Worm (Caenorhabditis elegans) whole organism, L1 larva: Measurements from ENCODE around the gene fil-2.

Source experiments
- C04F5.9 ChIP-seq: sonication (generic microtip); optimal IDR thresholded peaks from 2 replicates; lab custom pipeline; 2016; ENCODE audit warnings: missing genetic modification characterization, missing compliant biosample characterization
- C16A3.4 ChIP-seq: fragments of 150-350 bp; optimal IDR thresholded peaks from 2 replicates; lab custom pipeline; 2014; ENCODE audit warnings: missing biosample characterization, missing genetic modification characterization
- F16B12.6 ChIP-seq: fragments of 150-350 bp; optimal IDR thresholded peaks from 2 replicates; lab custom pipeline; 2014; ENCODE audit warnings: missing biosample characterization, missing genetic modification characterization
- Y116A8C.19 ChIP-seq: sonication (generic microtip); optimal IDR thresholded peaks from 2 replicates; lab custom pipeline; 2016; ENCODE audit warnings: missing compliant biosample characterization, missing genetic modification characterization, borderline replicate concordance
- aly-2 ChIP-seq: fragments of 150-350 bp; optimal IDR thresholded peaks from 2 replicates; lab custom pipeline; 2014; ENCODE audit warnings: missing biosample characterization, missing genetic modification characterization
- ama-1 ChIP-seq: fragments of 150-350 bp; optimal IDR thresholded peaks from 2 replicates; lab custom pipeline; 2014
- ceh-8 ChIP-seq: fragments of 200-800 bp; sonication (Bioruptor generic); optimal IDR thresholded peaks from 2 replicates; lab custom pipeline; 2018; ENCODE audit warnings: mild to moderate bottlenecking, missing genetic modification characterization, moderate library complexity, missing compliant biosample characterization
- ceh-82 ChIP-seq, 3 experiments: fragments of 150-350 bp in 1 of 3; sonication (generic microtip) in 2 of 3; optimal IDR thresholded peaks; 2 replicates each; lab custom pipeline; 2014 to 2017; ENCODE audit warnings: missing biosample characterization in 3 of 3, missing genetic modification characterization in 3 of 3
- dsc-1 ChIP-seq: sonication (generic microtip); optimal IDR thresholded peaks from 2 replicates; lab custom pipeline; 2016; ENCODE audit warnings: mild to moderate bottlenecking, missing genetic modification characterization, missing compliant biosample characterization
- efl-1 ChIP-seq, 4 experiments: fragments of 150-350 bp; optimal IDR thresholded peaks in 3 of 4; peaks in 1 of 4; 1 replicate in 1 of 4; 2 replicates in 3 of 4; lab custom pipeline; 2014; ENCODE audit warnings: missing biosample characterization in 2 of 4, missing genetic modification characterization in 2 of 4, missing genetic modification reagents in 2 of 4
- egl-27 ChIP-seq, 2 experiments: fragments of 150-350 bp in 1 of 2; sonication (generic microtip); optimal IDR thresholded peaks; 3 replicates each; lab custom pipeline; 2017 to 2018; ENCODE audit warnings: missing biosample characterization in 2 of 2, missing genetic modification characterization in 2 of 2, missing genetic modification reagents in 2 of 2
- fkh-10 ChIP-seq: sonication (generic microtip); optimal IDR thresholded peaks from 2 replicates; lab custom pipeline; 2017; ENCODE audit warnings: missing biosample characterization, missing genetic modification reagents, missing genetic modification characterization
- fkh-4 ChIP-seq: sonication (generic microtip); optimal IDR thresholded peaks from 2 replicates; lab custom pipeline; 2016; ENCODE audit warnings: missing compliant biosample characterization, missing genetic modification characterization, borderline replicate concordance
- fkh-8 ChIP-seq: sonication (generic microtip); optimal IDR thresholded peaks from 2 replicates; lab custom pipeline; 2016; ENCODE audit warnings: mild to moderate bottlenecking, missing genetic modification characterization, missing compliant biosample characterization
- grh-1 ChIP-seq: fragments of 200-800 bp; sonication (Bioruptor generic); IDR thresholded peaks from 2 replicates; pipeline ENCODE4 v1.3.6; 2022; ENCODE audit warnings: missing genetic modification reagents, missing genetic modification characterization, missing compliant biosample characterization
- hlh-17 ChIP-seq: fragments of 200-800 bp; sonication (Bioruptor generic); optimal IDR thresholded peaks from 2 replicates; lab custom pipeline; 2018; ENCODE audit warnings: missing genetic modification characterization, mild to moderate bottlenecking, missing compliant biosample characterization, moderate library complexity, borderline replicate concordance
- hlh-4 ChIP-seq: sonication (generic microtip); optimal IDR thresholded peaks from 2 replicates; lab custom pipeline; 2016; ENCODE audit warnings: mild to moderate bottlenecking, missing genetic modification characterization, missing compliant biosample characterization
- hpl-2 ChIP-seq: fragments of 150-350 bp; optimal IDR thresholded peaks from 2 replicates; lab custom pipeline; 2014; ENCODE audit warnings: missing biosample characterization, missing genetic modification reagents, missing genetic modification characterization
- irx-1 ChIP-seq: sonication (generic microtip); optimal IDR thresholded peaks from 2 replicates; lab custom pipeline; 2016; ENCODE audit warnings: missing genetic modification characterization, missing compliant biosample characterization
- lin-13 ChIP-seq: fragments of 150-350 bp; optimal IDR thresholded peaks from 2 replicates; lab custom pipeline; 2014; ENCODE audit warnings: missing biosample characterization, missing genetic modification reagents, missing genetic modification characterization
- lin-14 ChIP-seq: fragments of 200-800 bp; sonication (Bioruptor generic); optimal IDR thresholded peaks from 2 replicates; lab custom pipeline; 2018; ENCODE audit warnings: mild to moderate bottlenecking, missing genetic modification characterization, moderate library complexity, missing compliant biosample characterization
- lin-15B ChIP-seq: fragments of 150-350 bp; sonication (generic microtip); optimal IDR thresholded peaks from 3 replicates; lab custom pipeline; 2014; ENCODE audit warnings: missing biosample characterization, missing genetic modification characterization
- lin-35 ChIP-seq, 2 experiments: fragments of 150-350 bp; optimal IDR thresholded peaks; 2 replicates each; lab custom pipeline; 2014; ENCODE audit warnings: missing biosample characterization in 2 of 2, missing genetic modification characterization in 2 of 2, missing genetic modification reagents in 2 of 2
- lin-39 ChIP-seq: fragments of 150-350 bp; optimal IDR thresholded peaks from 2 replicates; lab custom pipeline; 2014; ENCODE audit warnings: missing biosample characterization, missing genetic modification reagents, missing genetic modification characterization
- lir-3 ChIP-seq: sonication (generic microtip); optimal IDR thresholded peaks from 2 replicates; lab custom pipeline; 2016; ENCODE audit warnings: mild to moderate bottlenecking, missing genetic modification characterization, moderate library complexity, missing compliant biosample characterization; ENCODE audit not compliant: poor library complexity
- mab-9 ChIP-seq: fragments of 200-800 bp; sonication (Bioruptor generic); IDR thresholded peaks from 2 replicates; pipeline ENCODE4 v1.3.6; 2022; ENCODE audit warnings: missing genetic modification reagents, missing genetic modification characterization, missing compliant biosample characterization
- mdl-1 ChIP-seq, 2 experiments: fragments of 150-350 bp; optimal IDR thresholded peaks; 2 replicates each; lab custom pipeline; 2014 to 2017; ENCODE audit warnings: missing biosample characterization in 2 of 2, missing genetic modification characterization in 2 of 2, inconsistent platforms in 1 of 2
- mef-2 ChIP-seq: fragments of 150-350 bp; optimal IDR thresholded peaks from 2 replicates; lab custom pipeline; 2014; ENCODE audit warnings: missing biosample characterization, missing genetic modification characterization
- nhr-11 ChIP-seq: fragments of 150-350 bp; optimal IDR thresholded peaks from 2 replicates; lab custom pipeline; 2014; ENCODE audit warnings: missing biosample characterization, missing genetic modification characterization
- nhr-12 ChIP-seq: sonication (generic microtip); optimal IDR thresholded peaks from 2 replicates; lab custom pipeline; 2017; ENCODE audit warnings: missing biosample characterization, missing genetic modification characterization
- nhr-19 ChIP-seq: fragments of 200-800 bp; sonication (Bioruptor generic); conservative IDR thresholded peaks from 2 replicates; pipeline ENCODE4 v1.3.6; 2022; ENCODE audit warnings: missing genetic modification characterization, missing compliant biosample characterization
- nhr-20 ChIP-seq: sonication (generic microtip); optimal IDR thresholded peaks from 2 replicates; lab custom pipeline; 2016; ENCODE audit warnings: mild to moderate bottlenecking, missing genetic modification characterization, missing compliant biosample characterization
- nhr-237 ChIP-seq: fragments of 150-350 bp; optimal IDR thresholded peaks from 2 replicates; lab custom pipeline; 2014; ENCODE audit warnings: missing biosample characterization, missing genetic modification characterization
- nhr-28 ChIP-seq: fragments of 150-350 bp; optimal IDR thresholded peaks from 2 replicates; lab custom pipeline; 2014; ENCODE audit warnings: missing biosample characterization, missing genetic modification characterization
- nhr-71 ChIP-seq: sonication (generic microtip); optimal IDR thresholded peaks from 2 replicates; lab custom pipeline; 2016; ENCODE audit warnings: mild to moderate bottlenecking, missing genetic modification characterization, moderate library complexity, missing compliant biosample characterization
- nhr-77 ChIP-seq: fragments of 150-350 bp; optimal IDR thresholded peaks from 2 replicates; lab custom pipeline; 2014; ENCODE audit warnings: missing biosample characterization, missing genetic modification characterization
- pax-3 ChIP-seq: fragments of 200-800 bp; sonication (Bioruptor generic); optimal IDR thresholded peaks from 2 replicates; lab custom pipeline; 2018; ENCODE audit warnings: mild to moderate bottlenecking, missing genetic modification characterization, moderate library complexity, missing compliant biosample characterization
- pqm-1 ChIP-seq: sonication (generic microtip); optimal IDR thresholded peaks from 3 replicates; lab custom pipeline; 2017; ENCODE audit warnings: missing biosample characterization, missing genetic modification characterization
- rnt-1 ChIP-seq: sonication (generic microtip); optimal IDR thresholded peaks from 2 replicates; lab custom pipeline; 2016; ENCODE audit warnings: mild to moderate bottlenecking, missing genetic modification characterization, moderate library complexity, missing compliant biosample characterization
- skn-1 ChIP-seq: fragments of 150-350 bp; optimal IDR thresholded peaks from 2 replicates; lab custom pipeline; 2014; ENCODE audit warnings: missing biosample characterization, missing genetic modification characterization
- snpc-4 ChIP-seq: fragments of 150-350 bp; optimal IDR thresholded peaks from 2 replicates; lab custom pipeline; 2014; ENCODE audit warnings: missing biosample characterization, missing genetic modification characterization
- sup-37 ChIP-seq: fragments of 200-800 bp; sonication (Bioruptor generic); optimal IDR thresholded peaks from 2 replicates; lab custom pipeline; 2018; ENCODE audit warnings: mild to moderate bottlenecking, missing genetic modification characterization, missing compliant biosample characterization
- swsn-7 ChIP-seq: sonication (generic microtip); optimal IDR thresholded peaks from 2 replicates; lab custom pipeline; 2016; ENCODE audit warnings: missing genetic modification characterization, missing compliant biosample characterization
- tlp-1 ChIP-seq: fragments of 150-350 bp; optimal IDR thresholded peaks from 2 replicates; lab custom pipeline; 2014; ENCODE audit warnings: missing biosample characterization, missing genetic modification characterization
- unc-130 ChIP-seq: fragments of 150-350 bp; optimal IDR thresholded peaks from 2 replicates; lab custom pipeline; 2017; ENCODE audit warnings: missing biosample characterization, missing genetic modification characterization, inconsistent platforms
- unc-62 ChIP-seq: fragments of 150-350 bp; optimal IDR thresholded peaks from 2 replicates; lab custom pipeline; 2014; ENCODE audit warnings: missing biosample characterization, missing genetic modification reagents, missing genetic modification characterization
- unc-86 ChIP-seq: sonication (generic microtip); optimal IDR thresholded peaks from 2 replicates; lab custom pipeline; 2016; ENCODE audit warnings: missing genetic modification characterization, missing compliant biosample characterization
- unc-98 ChIP-seq: fragments of 200-800 bp; sonication (Bioruptor generic); IDR thresholded peaks from 2 replicates; pipeline ENCODE4 v1.3.6; 2022; ENCODE audit warnings: missing genetic modification characterization, missing compliant biosample characterization
- vab-15 ChIP-seq: sonication (generic microtip); optimal IDR thresholded peaks from 2 replicates; lab custom pipeline; 2017; ENCODE audit warnings: missing genotype, mild to moderate bottlenecking, missing genetic modification characterization, missing compliant biosample characterization
- zag-1 ChIP-seq: fragments of 150-350 bp; optimal IDR thresholded peaks from 2 replicates; lab custom pipeline; 2014; ENCODE audit warnings: missing biosample characterization, missing genetic modification characterization
- zip-4 ChIP-seq: fragments of 200-800 bp; sonication (Bioruptor generic); optimal IDR thresholded peaks from 2 replicates; lab custom pipeline; 2018; ENCODE audit warnings: mild to moderate bottlenecking, missing genetic modification characterization, moderate library complexity, missing compliant biosample characterization
- ztf-4 ChIP-seq: fragments of 150-350 bp; optimal IDR thresholded peaks from 2 replicates; lab custom pipeline; 2014; ENCODE audit warnings: missing biosample characterization, missing genetic modification characterization

fil-2 gene

DNA sequence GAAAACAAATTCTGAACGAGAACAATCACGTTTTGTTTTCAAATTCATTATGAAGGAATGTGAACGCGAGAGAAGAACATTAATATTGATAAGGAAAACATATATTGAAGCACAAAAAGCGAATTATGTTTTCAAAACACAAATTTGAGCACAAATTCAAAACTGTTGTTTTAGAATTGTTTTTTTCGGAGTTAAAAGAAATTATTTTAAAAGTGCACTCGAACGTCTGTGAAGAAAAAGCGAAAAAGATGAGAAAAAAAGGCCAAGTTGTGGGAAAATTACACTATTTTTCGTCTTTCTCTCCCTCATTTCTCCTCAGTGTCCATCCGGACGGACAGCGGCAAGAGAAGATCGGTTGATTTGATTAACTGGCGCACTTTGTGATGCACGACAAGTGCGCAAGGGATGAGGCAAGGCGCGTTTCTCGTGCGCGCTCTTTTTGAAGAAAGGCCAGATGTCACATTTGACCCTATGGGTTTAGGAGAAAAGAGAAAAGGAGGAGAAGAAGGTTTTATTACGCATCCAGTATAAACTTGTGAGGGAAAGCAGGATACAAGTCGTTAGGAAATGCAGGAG, 11.5 kb upstream of the fil-2 start, which contains the start of gene mrck-1 (continued):
- TF ChIP-seq sup-37 (GFP tag; lab: Kevin White, UChicago) (peak; percentile 64), unc-62 (GFP tag; lab: Kevin White, UChicago) (no peak), dsc-1 (peak; percentile 99), lin-14 (peak; percentile 99), zip-4 (GFP tag; lab: Kevin White, UChicago) (peak; percentile 73), ceh-82 (tag; optimal IDR thresholded peaks at IDR 0.05; lab: Kevin White, UChicago) (peak; percentile 92 to 97 (median 93)), F16B12.6 (tag; lab: Kevin White, UChicago) (peak; percentile 56), snpc-4 (peak; percentile 81), tlp-1 (tag; lab: Kevin White, UChicago) (no peak), nhr-237 (tag; lab: Kevin White, UChicago) (peak; percentile 21), lin-35 (GFP tag; optimal IDR thresholded peaks at IDR 0.05; lab: Kevin White, UChicago) (peak; percentile 83 to 91), lir-3 (tag; lab: Kevin White, UChicago) (peak; percentile 64), pax-3 (tag; lab: Kevin White, UChicago) (peak; percentile 25), egl-27 (tag; optimal IDR thresholded peaks at IDR 0.05; lab: Kevin White, UChicago) (peak; percentile 45 to 62), lin-15B (tag; lab: Kevin White, UChicago) (peak; percentile 69), unc-98 (GFP tag; lab: Robert Waterston, UW) (no peak), nhr-77 (tag; lab: Kevin White, UChicago) (peak; percentile 84), swsn-7 (tag; lab: Kevin White, UChicago) (peak; percentile 97), nhr-28 (tag; lab: Kevin White, UChicago) (no peak), nhr-20 (peak; percentile 97), efl-1 (optimal IDR thresholded peaks at IDR 0.05; lab: Kevin White, UChicago) (peak; percentile 87 to 88), efl-1 (GFP tag; optimal IDR thresholded peaks at IDR 0.05 in 1 of 2; lab: Kevin White, UChicago) (peak; percentile 78 to 98), pqm-1 (tag; lab: Kevin White, UChicago) (no peak), mdl-1 (tag; optimal IDR thresholded peaks at IDR 0.05; lab: Kevin White, UChicago) (peak; percentile 12 to 87), fkh-4 (tag; lab: Kevin White, UChicago) (peak; percentile 87), mef-2 (tag; lab: Kevin White, UChicago) (peak; percentile 73), C04F5.9 (tag; lab: Kevin White, UChicago) (peak; percentile 53), nhr-19 (GFP tag; lab: Robert Waterston, UW) (peak; percentile 92), Y116A8C.19 (tag; lab: Kevin White, UChicago) (no peak), mab-9 (GFP tag; lab: Robert Waterston, UW) (peak; percentile 75), ama-1 (peak; percentile 76), irx-1 (tag; lab: Kevin White, UChicago) (peak; percentile 89), nhr-71 (tag; lab: Kevin White, UChicago) (peak; percentile 97), ceh-8 (peak; percentile 100), unc-130 (tag; lab: Kevin White, UChicago) (peak; percentile 85), vab-15 (tag; lab: Kevin White, UChicago) (peak; percentile 94), zag-1 (peak; percentile 90), hlh-17 (GFP tag; lab: Kevin White, UChicago) (no peak), unc-86 (tag; lab: Kevin White, UChicago) (peak; percentile 90), hpl-2 (GFP tag; lab: Kevin White, UChicago) (peak; percentile 30), nhr-11 (tag; lab: Kevin White, UChicago) (peak; percentile 53), C16A3.4 (tag; lab: Kevin White, UChicago) (peak; percentile 97), fkh-10 (peak; percentile 65), grh-1 (GFP tag; lab: Robert Waterston, UW) (peak; percentile 89), fkh-8 (tag; lab: Kevin White, UChicago) (peak; percentile 78), rnt-1 (peak; percentile 96), ztf-4 (tag; lab: Kevin White, UChicago) (peak; percentile 90), lin-13 (GFP tag; lab: Kevin White, UChicago) (peak; percentile 94), aly-2 (peak; percentile 88), skn-1 (tag; lab: Kevin White, UChicago) (peak; percentile 87), lin-39 (tag; lab: Kevin White, UChicago) (peak; percentile 88), nhr-12 (tag; lab: Kevin White, UChicago) (no peak), hlh-4 (no peak)
